Fruit fly (Drosophila melanogaster) Kc167 (cell line): ENCODE measurements around the gene Mgat2.

ENCODE experiments used
- Myc ChIP-seq: fragments of >200 bp; optimal IDR thresholded peaks from 2 replicates; lab custom pipeline; 2017; ENCODE audit warnings: missing external identifiers
- h ChIP-seq: fragments of >200 bp; optimal IDR thresholded peaks from 3 replicates; lab custom pipeline; 2018; ENCODE audit warnings: missing external identifiers
- insv ChIP-seq: fragments of >200 bp; optimal IDR thresholded peaks from 3 replicates; lab custom pipeline; 2018; ENCODE audit warnings: missing external identifiers
- psq ChIP-seq: fragments of >200 bp; optimal IDR thresholded peaks from 2 replicates; lab custom pipeline; 2017; ENCODE audit warnings: missing external identifiers

DNA sequence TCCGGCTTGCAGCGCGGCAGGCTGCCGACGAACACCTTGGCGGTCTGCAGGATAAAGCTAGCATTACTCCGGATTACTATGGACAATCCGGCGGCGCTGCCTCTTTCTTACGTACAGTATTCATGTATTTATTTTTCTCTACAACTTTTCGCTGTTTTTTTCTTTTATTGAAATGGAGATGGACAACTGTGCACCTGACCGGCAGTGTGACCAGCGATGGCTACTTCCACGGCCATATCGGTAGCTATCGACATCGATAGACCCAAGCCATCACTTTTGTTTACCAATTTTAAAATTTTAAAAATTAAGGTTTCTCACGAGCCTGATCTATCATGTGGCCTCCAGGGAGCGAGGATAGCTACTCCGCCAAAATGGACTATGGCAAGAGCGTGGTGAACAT lies 27.0 kb downstream of the Mgat2 start, which contains the start of the genes CG7903 and Sas-6:
- TF ChIP-seq h (lab: Kevin White, UChicago) (no peak), insv (lab: Kevin White, UChicago) (no peak), Myc (lab: Kevin White, UChicago) (no peak), psq (no peak)
